Worm (Caenorhabditis elegans) whole organism, L3 larva: ENCODE measurements around the gene F45E1.1.

Experiments used
- ZK546.5 ChIP-seq: sonication (generic microtip); optimal IDR thresholded peaks from 2 replicates; lab custom pipeline; 2017; ENCODE audit warnings: missing biosample characterization, missing genetic modification characterization
- aly-2 ChIP-seq: fragments of 150-350 bp; optimal IDR thresholded peaks from 2 replicates; lab custom pipeline; 2014; ENCODE audit warnings: missing biosample characterization, missing genetic modification characterization
- ama-1 ChIP-seq: fragments of 150-350 bp; optimal IDR thresholded peaks from 2 replicates; lab custom pipeline; 2018
- egl-5 ChIP-seq: fragments of 150-350 bp; optimal IDR thresholded peaks from 2 replicates; lab custom pipeline; 2017; ENCODE audit warnings: missing biosample characterization, missing genetic modification reagents, missing genetic modification characterization, inconsistent platforms
- mdl-1 ChIP-seq: fragments of 150-350 bp; optimal IDR thresholded peaks from 2 replicates; lab custom pipeline; 2014; ENCODE audit warnings: missing biosample characterization, missing genetic modification characterization
- nhr-28 ChIP-seq: fragments of 150-350 bp; optimal IDR thresholded peaks from 2 replicates; lab custom pipeline; 2014; ENCODE audit warnings: missing biosample characterization, missing genetic modification characterization
- pqm-1 ChIP-seq: fragments of 150-350 bp; optimal IDR thresholded peaks from 2 replicates; lab custom pipeline; 2017; ENCODE audit warnings: missing biosample characterization, missing genetic modification characterization, inconsistent platforms
- snpc-4 ChIP-seq: fragments of 150-350 bp; optimal IDR thresholded peaks from 2 replicates; lab custom pipeline; 2014; ENCODE audit warnings: missing biosample characterization, missing genetic modification characterization
- ztf-4 ChIP-seq: fragments of 150-350 bp; optimal IDR thresholded peaks from 2 replicates; lab custom pipeline; 2014; ENCODE audit warnings: missing biosample characterization, missing genetic modification characterization

ce11 chrX:7990282-7990681, 13.2 kb upstream of the F45E1.1 start:
- TF ChIP-seq mdl-1 (tag; lab: Kevin White, UChicago) (no peak), ztf-4 (tag; lab: Kevin White, UChicago) (no peak), egl-5 (tag; lab: Kevin White, UChicago) (no peak), aly-2 (no peak), snpc-4 (tag; lab: Kevin White, UChicago) (no peak), nhr-28 (tag; lab: Kevin White, UChicago) (no peak), ama-1 (no peak), ZK546.5 (tag; lab: Kevin White, UChicago) (no peak), pqm-1 (tag; lab: Kevin White, UChicago) (no peak)
